Worm (Caenorhabditis elegans) whole organism, young adult: ENCODE results near the gene npr-9.

Experiments
- ccch-3 ChIP-seq: fragments of 200-800 bp; sonication (Bioruptor generic); optimal IDR thresholded peaks from 2 replicates; lab custom pipeline; 2018; ENCODE audit warnings: mild to moderate bottlenecking, missing genetic modification characterization, missing compliant biosample characterization
- dpl-1 ChIP-seq: fragments of 150-350 bp; optimal IDR thresholded peaks from 2 replicates; lab custom pipeline; 2014; ENCODE audit warnings: missing biosample characterization, missing genetic modification reagents, missing genetic modification characterization
- hrde-1 ChIP-seq: sonication (generic microtip); optimal IDR thresholded peaks from 2 replicates; lab custom pipeline; 2016; ENCODE audit warnings: missing genetic modification characterization, mild to moderate bottlenecking, missing compliant biosample characterization, moderate library complexity, missing genotype, missing genetic modification reagents, borderline replicate concordance
- snpc-4 ChIP-seq, 5 experiments: fragments of 150-350 bp in 1 of 5; sonication (generic microtip) in 4 of 5; optimal IDR thresholded peaks; 2 replicates each; lab custom pipeline; 2014 to 2018; ENCODE audit warnings: missing genetic modification characterization in 5 of 5, missing biosample characterization in 3 of 5, antibody characterized with exemption in 2 of 5, mild to moderate bottlenecking in 2 of 5, missing compliant biosample characterization in 2 of 5, missing genotype in 2 of 5, moderate library complexity in 2 of 5, missing genetic modification reagents in 1 of 5

- TF ChIP-seq ccch-3 (no peak), hrde-1 (no peak), dpl-1 (no peak), snpc-4 (GFP tag; optimal IDR thresholded peaks at IDR 0.05; lab: Kevin White, UChicago) (no peak), snpc-4 (tag; optimal IDR thresholded peaks at IDR 0.05; lab: Kevin White, UChicago) (no peak)
Measured at ce11 chrX:11355856-11356255, 26.3 kb downstream of the npr-9 start.
